Worm (Caenorhabditis elegans) whole organism, early embryonic: ENCODE measurements around the gene Y40H7A.10.

ENCODE experiments used
- aly-1 ChIP-seq: sonication (generic microtip); optimal IDR thresholded peaks from 2 replicates; lab custom pipeline; 2016; ENCODE audit warnings: missing genetic modification characterization, missing compliant biosample characterization
- ama-1 ChIP-seq: fragments of 150-350 bp; optimal IDR thresholded peaks from 2 replicates; lab custom pipeline; 2014
- ceh-36 ChIP-seq: sonication (generic microtip); optimal IDR thresholded peaks from 2 replicates; lab custom pipeline; 2016; ENCODE audit warnings: missing genetic modification characterization, inconsistent platforms, missing compliant biosample characterization
- ets-7 ChIP-seq: sonication (generic microtip); optimal IDR thresholded peaks from 2 replicates; lab custom pipeline; 2016; ENCODE audit warnings: missing genotype, missing genetic modification characterization, missing compliant biosample characterization
- flt-1 ChIP-seq: fragments of 200-800 bp; sonication (Bioruptor generic); IDR thresholded peaks from 2 replicates; pipeline ENCODE4 v1.3.6; 2022; ENCODE audit warnings: missing genetic modification characterization, missing compliant biosample characterization
- hmg-4 ChIP-seq: fragments of 200-800 bp; sonication (Bioruptor generic); optimal IDR thresholded peaks from 2 replicates; lab custom pipeline; 2018; ENCODE audit warnings: mild to moderate bottlenecking, missing genetic modification characterization, missing compliant biosample characterization
- hnd-1 ChIP-seq: sonication (generic microtip); optimal IDR thresholded peaks from 2 replicates; lab custom pipeline; 2016; ENCODE audit warnings: missing genetic modification characterization, missing compliant biosample characterization
- scrt-1 ChIP-seq: fragments of 200-800 bp; sonication (Bioruptor generic); IDR thresholded peaks from 2 replicates; pipeline ENCODE4 v1.3.6; 2022; ENCODE audit warnings: missing genetic modification characterization, missing compliant biosample characterization
- tbx-37 ChIP-seq: fragments of 200-800 bp; sonication (Bioruptor generic); conservative IDR thresholded peaks from 2 replicates; pipeline ENCODE4 v1.3.6; 2022; ENCODE audit warnings: missing genetic modification reagents, missing genetic modification characterization, missing compliant biosample characterization

DNA sequence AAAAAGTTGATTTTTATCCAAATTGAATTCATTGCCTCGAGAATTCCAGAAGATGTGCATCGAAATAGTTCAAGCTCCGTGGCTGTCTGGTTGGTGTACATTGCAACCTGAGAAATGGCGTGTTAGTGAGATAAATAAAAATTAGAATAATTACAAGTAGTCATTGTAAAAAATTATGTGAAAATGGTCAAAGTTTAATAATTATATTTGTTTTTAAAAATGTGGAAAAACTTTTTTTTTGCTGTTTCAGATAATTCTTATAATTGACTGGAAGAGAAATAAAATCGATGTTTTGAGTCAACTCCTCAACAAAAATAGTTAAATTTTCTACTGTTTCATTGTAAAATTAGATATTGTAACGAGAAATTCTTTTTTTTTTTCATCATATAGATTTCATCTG lies 12.5 kb downstream of the Y40H7A.10 start, which contains the start of gene sra-30:
- no peak for TF ChIP-seq ama-1
- TF ChIP-seq scrt-1 (GFP tag; lab: Robert Waterston, UW): no peak
- TF ChIP-seq ets-7: no peak
- TF ChIP-seq hnd-1 (tag; lab: Kevin White, UChicago): no peak
- no peak for TF ChIP-seq hmg-4 (GFP tag; lab: Kevin White, UChicago)
- no peak for TF ChIP-seq tbx-37 (GFP tag; lab: Robert Waterston, UW)
- TF ChIP-seq ceh-36: no peak
- no peak for TF ChIP-seq aly-1 (tag; lab: Kevin White, UChicago)
- TF ChIP-seq flt-1 (GFP tag; lab: Robert Waterston, UW): no peak
